Fruit fly (Drosophila melanogaster): ENCODE data around the gene CG13005.

Gene CG13005

DNA sequence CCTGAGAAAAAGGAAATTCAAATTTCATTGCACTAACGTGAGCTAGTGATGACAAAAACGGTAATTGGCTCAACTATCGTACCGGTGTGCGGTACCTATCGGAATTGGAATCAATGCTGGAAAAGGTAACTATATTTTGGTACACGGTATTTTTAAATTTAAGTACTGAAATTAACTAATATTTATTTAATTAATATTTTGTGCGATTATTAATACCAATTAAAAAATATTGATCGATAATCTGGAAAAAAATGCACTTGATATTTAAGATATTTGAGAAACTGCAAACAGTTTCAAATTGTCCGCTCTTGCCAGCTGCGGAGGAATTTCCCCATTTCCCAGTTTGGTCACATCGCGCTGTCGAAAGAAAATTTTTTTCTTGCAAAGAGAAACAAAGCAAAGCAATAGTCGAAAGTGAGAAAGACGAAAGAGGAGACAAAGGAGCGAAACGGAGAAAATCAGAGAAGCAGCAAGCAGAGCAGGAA, 16.0 kb upstream of the CG13005 start (continued):
- TF ChIP-seq unc-4 (GFP tag; IDR thresholded peaks at IDR 0.05; ENCODE audit: partially characterized antibody), result peak; percentile 51; the same call in 1 of the 2 replicates
- TF ChIP-seq CG2129 (GFP tag; IDR thresholded peaks at IDR 0.05; ENCODE audit: partially characterized antibody), result peak; percentile 44; the same call in 1 of the 2 replicates
- TF ChIP-seq vfl (GFP tag; optimal IDR thresholded peaks at IDR 0.05), result no peak
- TF ChIP-seq E2f2 (GFP tag; IDR thresholded peaks at IDR 0.05), result peak; percentile 86
- no peak for TF ChIP-seq ci (GFP tag; IDR thresholded peaks at IDR 0.05)
- TF ChIP-seq CG4854 (GFP tag; optimal IDR thresholded peaks at IDR 0.05), result no peak
- TF ChIP-seq CG13775 (GFP tag; optimal IDR thresholded peaks at IDR 0.05), result peak; percentile 2
- TF ChIP-seq ken (GFP tag; IDR thresholded peaks at IDR 0.05), result no peak
- no peak for TF ChIP-seq cg (GFP tag; optimal IDR thresholded peaks at IDR 0.05)
- TF ChIP-seq zfh1 (GFP tag; IDR thresholded peaks at IDR 0.05), result 0 out of 3 replicates have a peak, but pooled peaks have one; percentile 31
- no peak for TF ChIP-seq so (GFP tag; IDR thresholded peaks at IDR 0.05)
- no peak for TF ChIP-seq HLHmδ (GFP tag; optimal IDR thresholded peaks at IDR 0.05)
- TF ChIP-seq CG13296 (GFP tag; optimal IDR thresholded peaks at IDR 0.05), result no peak
- no peak for TF ChIP-seq CG14050 (GFP tag; IDR thresholded peaks at IDR 0.05)
- peak; percentile 66 for TF ChIP-seq Scr (GFP tag; IDR thresholded peaks at IDR 0.05; ENCODE audit: partially characterized antibody)
- TF ChIP-seq Dfd (GFP tag; optimal IDR thresholded peaks at IDR 0.05), result no peak
- TF ChIP-seq wor (GFP tag; IDR thresholded peaks at IDR 0.05), result no peak
- no peak for TF ChIP-seq CG11247 (GFP tag; IDR thresholded peaks at IDR 0.05)
- no peak for TF ChIP-seq CG15696 (tag; optimal IDR thresholded peaks at IDR 0.05)
- TF ChIP-seq pum (GFP tag; optimal IDR thresholded peaks at IDR 0.05), result no peak
- TF ChIP-seq Sry-β (GFP tag; optimal IDR thresholded peaks at IDR 0.05), result no peak
- no peak for TF ChIP-seq CkIIα-i1 (GFP tag; IDR thresholded peaks at IDR 0.05)
- TF ChIP-seq corto (GFP tag; optimal IDR thresholded peaks at IDR 0.05), result no peak
- no peak for TF ChIP-seq ase (GFP tag; IDR thresholded peaks at IDR 0.05)
- no peak for TF ChIP-seq Mad (GFP tag; optimal IDR thresholded peaks at IDR 0.05)
- no peak for TF ChIP-seq B-H1 (GFP tag; IDR thresholded peaks at IDR 0.05)
- TF ChIP-seq knrl (GFP tag; IDR thresholded peaks at IDR 0.05; ENCODE audit: partially characterized antibody), result peak; percentile 65; the same call in 2 of the 3 replicates
- TF ChIP-seq CG3726 (GFP tag; IDR thresholded peaks at IDR 0.05), result no peak
- TF ChIP-seq insv (GFP tag; optimal IDR thresholded peaks at IDR 0.05), result no peak
- TF ChIP-seq Atf6 (GFP tag; IDR thresholded peaks at IDR 0.05), result no peak
- TF ChIP-seq CG16813 (GFP tag; IDR thresholded peaks at IDR 0.05; ENCODE audit: partially characterized antibody), result peak; percentile 63
- no peak for TF ChIP-seq schlank (tag; optimal IDR thresholded peaks at IDR 0.05)
- TF ChIP-seq Usf (GFP tag; optimal IDR thresholded peaks at IDR 0.05), result no peak
- peak; percentile 28; the same call in 1 of the 2 replicates for TF ChIP-seq Rfx (GFP tag; IDR thresholded peaks at IDR 0.05)
- TF ChIP-seq CG33557 (GFP tag; optimal IDR thresholded peaks at IDR 0.05), result no peak
- no peak for TF ChIP-seq HmgZ (tag; optimal IDR thresholded peaks at IDR 0.05)
- no peak for TF ChIP-seq CG5180 (GFP tag; optimal IDR thresholded peaks at IDR 0.05)
- no peak for TF ChIP-seq danr (GFP tag; IDR thresholded peaks at IDR 0.05)
- no peak for TF ChIP-seq C15 (GFP tag; IDR thresholded peaks at IDR 0.05)
- TF ChIP-seq Gug (GFP tag; IDR thresholded peaks at IDR 0.05), result 0 out of 4 replicates have a peak, but pooled peaks have one; percentile 29
- TF ChIP-seq CG7786 (GFP tag; optimal IDR thresholded peaks at IDR 0.05), result no peak
- peak; percentile 60 for TF ChIP-seq CG15479 (GFP tag; optimal IDR thresholded peaks at IDR 0.05)
- TF ChIP-seq tgo (GFP tag; IDR thresholded peaks at IDR 0.05), result no peak
- no peak for TF ChIP-seq Nf-YA (GFP tag; IDR thresholded peaks at IDR 0.05)
- TF ChIP-seq PHDP (tag; optimal IDR thresholded peaks at IDR 0.05), result no peak
- TF ChIP-seq CG16863 (GFP tag; optimal IDR thresholded peaks at IDR 0.05), result no peak
- 0 out of 2 replicates have a peak, but pooled peaks have one; percentile 31 for TF ChIP-seq NFAT (GFP tag; IDR thresholded peaks at IDR 0.05)
- TF ChIP-seq prd (optimal IDR thresholded peaks at IDR 0.05), result no peak
- TF ChIP-seq prd (GFP tag; IDR thresholded peaks at IDR 0.05), result peak; percentile 54; the same call in 2 of the 3 replicates
- TF ChIP-seq CG15514 (GFP tag; optimal IDR thresholded peaks at IDR 0.05), result peak; percentile 81
- no peak for TF ChIP-seq CG1792 (GFP tag; optimal IDR thresholded peaks at IDR 0.05)

All from whole organism, embryonic.